Worm (Caenorhabditis elegans) whole organism, L4 larva: ENCODE data around the gene Y71H2AM.11.

Experiments used
- ama-1 ChIP-seq: fragments of 150-350 bp; optimal IDR thresholded peaks from 2 replicates; lab custom pipeline; 2014; ENCODE audit warnings: inconsistent platforms, mixed read lengths
- ces-1 ChIP-seq: fragments of 150-350 bp; sonication (generic microtip); optimal IDR thresholded peaks from 4 replicates; lab custom pipeline; 2014; ENCODE audit warnings: missing biosample characterization, missing genetic modification reagents, missing genetic modification characterization
- duxl-1 ChIP-seq: sonication (generic microtip); optimal IDR thresholded peaks from 2 replicates; lab custom pipeline; 2016; ENCODE audit warnings: mild to moderate bottlenecking, missing genetic modification characterization, moderate library complexity, missing compliant biosample characterization; ENCODE audit not compliant: poor library complexity
- madf-9 ChIP-seq: fragments of 200-800 bp; sonication (Bioruptor generic); conservative IDR thresholded peaks from 2 replicates; pipeline ENCODE4 v1.3.6; 2022; ENCODE audit warnings: missing genetic modification reagents, missing genetic modification characterization, missing compliant biosample characterization
- mep-1 ChIP-seq: fragments of 150-350 bp; sonication (generic microtip); optimal IDR thresholded peaks from 3 replicates; lab custom pipeline; 2014; ENCODE audit warnings: missing biosample characterization, missing genetic modification characterization
- nhr-76 ChIP-seq: fragments of 150-350 bp; optimal IDR thresholded peaks from 2 replicates; lab custom pipeline; 2014; ENCODE audit warnings: missing biosample characterization, missing genetic modification characterization
- spr-3 ChIP-seq: fragments of 200-800 bp; sonication (Bioruptor generic); optimal IDR thresholded peaks from 2 replicates; lab custom pipeline; 2018; ENCODE audit warnings: mild to moderate bottlenecking, missing genetic modification characterization, missing compliant biosample characterization
- unc-39 ChIP-seq: sonication (generic microtip); optimal IDR thresholded peaks from 2 replicates; lab custom pipeline; 2017; ENCODE audit warnings: missing biosample characterization, missing genetic modification characterization
- zfp-3 ChIP-seq: fragments of 200-800 bp; sonication (Bioruptor generic); conservative IDR thresholded peaks from 2 replicates; pipeline ENCODE4 v1.3.6; 2022; ENCODE audit warnings: missing genetic modification reagents, missing genetic modification characterization, missing compliant biosample characterization
- zip-11 ChIP-seq: fragments of 200-800 bp; sonication (Bioruptor generic); IDR thresholded peaks from 2 replicates; pipeline ENCODE4 v1.3.6; 2022; ENCODE audit warnings: missing genetic modification characterization, missing compliant biosample characterization

DNA sequence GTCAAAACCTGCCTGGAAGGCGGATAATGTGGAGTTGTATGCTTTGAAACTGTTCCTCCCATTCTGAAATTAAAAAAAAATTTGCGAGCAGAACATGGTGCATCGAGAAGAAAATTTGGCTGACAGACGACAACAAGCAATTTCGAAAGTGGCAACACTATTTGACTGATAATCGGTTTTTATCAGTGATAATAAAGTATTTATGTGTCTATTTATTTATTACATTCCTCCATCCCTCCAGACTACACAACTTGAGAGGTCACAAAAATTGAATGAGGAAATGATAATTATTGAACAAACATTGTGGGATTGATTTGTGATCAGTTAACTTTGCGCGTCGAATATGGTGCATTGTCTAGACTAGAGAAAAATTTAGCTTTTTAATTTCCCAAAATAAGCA is 14.6 kb upstream of the Y71H2AM.11 start, which contains the start of gene cest-25:
- TF ChIP-seq mep-1 = no peak
- no peak for TF ChIP-seq ama-1 (lab: Kevin White, UChicago)
- no peak for TF ChIP-seq ces-1 (GFP tag; lab: Kevin White, UChicago)
- TF ChIP-seq zip-11 (GFP tag; lab: Robert Waterston, UW) = no peak
- TF ChIP-seq unc-39 (tag; lab: Kevin White, UChicago) = no peak
- TF ChIP-seq madf-9 (GFP tag; lab: Robert Waterston, UW) = no peak
- TF ChIP-seq nhr-76 = no peak
- TF ChIP-seq zfp-3 (GFP tag; lab: Robert Waterston, UW) = no peak
- TF ChIP-seq duxl-1 = no peak
- no peak for TF ChIP-seq spr-3
